Fruit fly (Drosophila melanogaster) whole organism, embryonic: ENCODE measurements around the gene bib.
A peak's percentile ranks its signal among the peaks of the same experiment; 100 is the strongest.

Source experiments
- Adf1 ChIP-seq: fragments of 200-800 bp; sonication (Bioruptor generic); IDR thresholded peaks from 2 replicates; pipeline ENCODE4 v1.3.6; 2022; ENCODE audit warnings: missing biosample characterization, missing genetic modification characterization
- BtbVII ChIP-seq: fragments of 200-800 bp; sonication (Bioruptor generic); optimal IDR thresholded peaks from 3 replicates; lab custom pipeline; 2017; ENCODE audit warnings: missing biosample characterization, mild to moderate bottlenecking, missing genetic modification characterization
- CG11398 ChIP-seq: fragments of 200-800 bp; sonication (Bioruptor generic); optimal IDR thresholded peaks from 2 replicates; lab custom pipeline; 2016; ENCODE audit warnings: missing biosample characterization, missing genetic modification characterization
- CG13296 ChIP-seq: fragments of 200-800 bp; sonication (Bioruptor generic); optimal IDR thresholded peaks from 3 replicates; lab custom pipeline; 2018; ENCODE audit warnings: missing biosample characterization, mild to moderate bottlenecking, missing genetic modification characterization
- CG13894 ChIP-seq: fragments of 200-800 bp; sonication (Bioruptor generic); optimal IDR thresholded peaks from 3 replicates; lab custom pipeline; 2018; ENCODE audit warnings: missing biosample characterization, mild to moderate bottlenecking, missing genetic modification characterization, moderate library complexity
- CG1529 ChIP-seq: fragments of 200-800 bp; sonication (Bioruptor generic); optimal IDR thresholded peaks from 3 replicates; lab custom pipeline; 2018; ENCODE audit warnings: missing biosample characterization, missing genetic modification characterization
- CG15601 ChIP-seq: fragments of 200-800 bp; sonication (Bioruptor generic); optimal IDR thresholded peaks from 3 replicates; lab custom pipeline; 2019; ENCODE audit warnings: missing biosample characterization, mild to moderate bottlenecking, missing genetic modification characterization, moderate library complexity
- CG18011 ChIP-seq: fragments of 200-800 bp; sonication (Bioruptor generic); optimal IDR thresholded peaks from 2 replicates; lab custom pipeline; 2017; ENCODE audit warnings: missing biosample characterization, missing genetic modification characterization, mild to moderate bottlenecking, moderate library complexity, missing genotype
- CG2202 ChIP-seq: fragments of 200-800 bp; sonication (Bioruptor generic); optimal IDR thresholded peaks from 2 replicates; lab custom pipeline; 2018; ENCODE audit warnings: missing biosample characterization, mild to moderate bottlenecking, missing genetic modification characterization
- CG2678 ChIP-seq: fragments of 200-800 bp; sonication (Bioruptor generic); optimal IDR thresholded peaks from 3 replicates; lab custom pipeline; 2019; ENCODE audit warnings: missing biosample characterization, mild to moderate bottlenecking, missing genetic modification characterization, moderate library complexity
- CG34376 ChIP-seq: fragments of 200-800 bp; sonication (Bioruptor generic); optimal IDR thresholded peaks from 2 replicates; lab custom pipeline; 2018; ENCODE audit warnings: missing biosample characterization, mild to moderate bottlenecking, missing genetic modification characterization
- CG4820 ChIP-seq: fragments of 200-800 bp; sonication (Bioruptor generic); optimal IDR thresholded peaks from 3 replicates; lab custom pipeline; 2016; ENCODE audit warnings: missing biosample characterization, missing genetic modification characterization
- CG6654 ChIP-seq: fragments of 200-800 bp; sonication (Bioruptor generic); optimal IDR thresholded peaks from 2 replicates; lab custom pipeline; 2017; ENCODE audit warnings: missing biosample characterization, mild to moderate bottlenecking, missing genetic modification characterization
- Camta ChIP-seq: fragments of 200-800 bp; sonication (Bioruptor generic); optimal IDR thresholded peaks from 2 replicates; lab custom pipeline; 2016; ENCODE audit warnings: missing biosample characterization, missing genetic modification characterization
- E2f1 ChIP-seq: fragments of 200-800 bp; sonication (Bioruptor generic); IDR thresholded peaks from 2 replicates; pipeline ENCODE4 v1.3.6; 2022; ENCODE audit warnings: missing biosample characterization, missing genetic modification characterization
- Ets65A ChIP-seq: fragments of 200-800 bp; sonication (Bioruptor generic); peaks from one replicate; lab custom pipeline; 2016; ENCODE audit warnings: missing biosample characterization, missing genetic modification characterization
- Fer3 ChIP-seq: fragments of 200-800 bp; sonication (Bioruptor generic); optimal IDR thresholded peaks from 2 replicates; lab custom pipeline; 2018; ENCODE audit warnings: missing biosample characterization, mild to moderate bottlenecking, missing genetic modification characterization, moderate library complexity
- GATAe ChIP-seq: fragments of 200-800 bp; sonication (Bioruptor generic); conservative IDR thresholded peaks from 2 replicates; pipeline ENCODE4 v1.3.6; 2022; ENCODE audit warnings: missing biosample characterization, missing genetic modification characterization
- Hey ChIP-seq: fragments of 200-800 bp; sonication (Bioruptor generic); optimal IDR thresholded peaks from 3 replicates; lab custom pipeline; 2018; ENCODE audit warnings: missing biosample characterization, mild to moderate bottlenecking, missing genetic modification characterization
- Hr78 ChIP-seq, 2 experiments: fragments of 200-800 bp in 1 of 2; fragments of >200 bp in 1 of 2; sonication (Bioruptor generic) in 1 of 2; optimal IDR thresholded peaks; 2 replicates each; lab custom pipeline; 2017 to 2019; ENCODE audit warnings: missing biosample characterization in 2 of 2, missing genetic modification characterization in 2 of 2, mild to moderate bottlenecking in 1 of 2, moderate library complexity in 1 of 2
- MTF-1 ChIP-seq: fragments of 200-800 bp; sonication (Bioruptor generic); optimal IDR thresholded peaks from 2 replicates; lab custom pipeline; 2018; ENCODE audit warnings: missing biosample characterization, mild to moderate bottlenecking, missing genetic modification characterization, borderline replicate concordance
- Med ChIP-seq: fragments of 200-800 bp; sonication (Bioruptor generic); peaks from one replicate; lab custom pipeline; 2016; ENCODE audit warnings: missing biosample characterization, missing genetic modification characterization, mild to moderate bottlenecking, inconsistent platforms, moderate library complexity
- Mrtf ChIP-seq: fragments of 200-800 bp; sonication (Bioruptor generic); IDR thresholded peaks from 3 replicates; pipeline ENCODE4 v1.3.6; 2022; ENCODE audit warnings: missing biosample characterization, missing genetic modification characterization
- Nf-YB ChIP-seq: fragments of 200-800 bp; sonication (Bioruptor generic); optimal IDR thresholded peaks from 3 replicates; lab custom pipeline; 2019; ENCODE audit warnings: missing biosample characterization, mild to moderate bottlenecking, missing genetic modification characterization, moderate library complexity
- Pdp1 ChIP-seq, 2 experiments: fragments of 200-800 bp; sonication (Bioruptor generic); optimal IDR thresholded peaks; 3 replicates each; lab custom pipeline; 2016; ENCODE audit warnings: missing biosample characterization in 2 of 2, missing genetic modification characterization in 2 of 2, mild to moderate bottlenecking in 1 of 2, moderate library complexity in 1 of 2
- bcd ChIP-seq: fragments of 200-800 bp; sonication (Bioruptor generic); optimal IDR thresholded peaks from 2 replicates; lab custom pipeline; 2017; ENCODE audit warnings: missing biosample characterization, mild to moderate bottlenecking, missing genetic modification characterization
- bsh ChIP-seq, 2 experiments: fragments of 200-800 bp; sonication (Bioruptor generic); optimal IDR thresholded peaks; 2 replicates each; lab custom pipeline; 2017 to 2018; ENCODE audit warnings: mild to moderate bottlenecking in 2 of 2, missing biosample characterization in 2 of 2, missing genetic modification characterization in 2 of 2, moderate library complexity in 1 of 2
- cad ChIP-seq: fragments of >200 bp; optimal IDR thresholded peaks from 2 replicates; lab custom pipeline; 2017; ENCODE audit warnings: missing biosample characterization, missing genetic modification characterization
- chinmo ChIP-seq: fragments of 200-800 bp; sonication (Bioruptor generic); IDR thresholded peaks from 4 replicates; pipeline ENCODE4 v1.3.6; 2022; ENCODE audit warnings: missing biosample characterization, missing genetic modification characterization; ENCODE audit not compliant: partially characterized antibody
- disco-r ChIP-seq: fragments of 200-800 bp; sonication (Bioruptor generic); optimal IDR thresholded peaks from 2 replicates; lab custom pipeline; 2016; ENCODE audit warnings: missing biosample characterization, missing genetic modification characterization
- ems ChIP-seq: fragments of 200-800 bp; sonication (Bioruptor generic); optimal IDR thresholded peaks from 3 replicates; lab custom pipeline; 2016; ENCODE audit warnings: missing biosample characterization, missing genetic modification characterization
- exex ChIP-seq: fragments of 200-800 bp; sonication (Bioruptor generic); optimal IDR thresholded peaks from 4 replicates; lab custom pipeline; 2018; ENCODE audit warnings: missing biosample characterization, mild to moderate bottlenecking, missing genetic modification characterization, moderate library complexity
- grn ChIP-seq: fragments of 200-800 bp; sonication (Bioruptor generic); optimal IDR thresholded peaks from 3 replicates; lab custom pipeline; 2017; ENCODE audit warnings: missing biosample characterization, missing genetic modification characterization
- gro ChIP-seq: fragments of 200-800 bp; sonication (Bioruptor generic); optimal IDR thresholded peaks from 2 replicates; lab custom pipeline; 2016; ENCODE audit warnings: missing biosample characterization, missing genetic modification characterization
- gsb ChIP-seq: fragments of 200-800 bp; sonication (Bioruptor generic); IDR thresholded peaks from 2 replicates; pipeline ENCODE4 v1.3.6; 2022; ENCODE audit warnings: missing biosample characterization, missing genetic modification characterization
- inv ChIP-seq: fragments of 200-800 bp; sonication (Bioruptor generic); IDR thresholded peaks from 2 replicates; pipeline ENCODE4 v1.3.6; 2022; ENCODE audit warnings: missing biosample characterization, missing genetic modification characterization; ENCODE audit not compliant: partially characterized antibody
- lbe ChIP-seq: fragments of 200-800 bp; sonication (Bioruptor generic); optimal IDR thresholded peaks from 2 replicates; lab custom pipeline; 2016; ENCODE audit warnings: missing biosample characterization, mild to moderate bottlenecking, missing genetic modification characterization
- nom ChIP-seq: fragments of 200-800 bp; sonication (Bioruptor generic); optimal IDR thresholded peaks from 2 replicates; lab custom pipeline; 2017; ENCODE audit warnings: missing biosample characterization, missing genetic modification characterization, mild to moderate bottlenecking, moderate library complexity, missing genetic modification reagents
- prd ChIP-seq, 3 experiments: fragments of >200 bp in 2 of 3; fragments of 200-800 bp in 1 of 3; sonication (Bioruptor generic) in 1 of 3; optimal IDR thresholded peaks in 2 of 3; IDR thresholded peaks in 1 of 3; 2 replicates in 2 of 3; 3 replicates in 1 of 3; pipeline versions ENCODE4 v1.3.6 to Lab custom; 2017 to 2022; ENCODE audit warnings: missing biosample characterization in 1 of 3, missing genetic modification characterization in 1 of 3
- pzg ChIP-seq: fragments of 200-800 bp; sonication (Bioruptor generic); optimal IDR thresholded peaks from 3 replicates; lab custom pipeline; 2018; ENCODE audit warnings: missing biosample characterization, mild to moderate bottlenecking, missing genetic modification characterization, moderate library complexity
- sens-2 ChIP-seq: fragments of 200-800 bp; sonication (Bioruptor generic); IDR thresholded peaks from 2 replicates; pipeline ENCODE4 v1.3.6; 2022; ENCODE audit warnings: missing biosample characterization, missing genetic modification characterization
- seq ChIP-seq: fragments of 200-800 bp; sonication (Bioruptor generic); IDR thresholded peaks from 2 replicates; pipeline ENCODE4 v1.3.6; 2022; ENCODE audit warnings: missing biosample characterization, missing genetic modification characterization
- sob ChIP-seq: fragments of 200-800 bp; sonication (Bioruptor generic); IDR thresholded peaks from 2 replicates; pipeline ENCODE4 v1.3.6; 2022; ENCODE audit warnings: missing biosample characterization, missing genetic modification characterization
- sug ChIP-seq: fragments of 200-800 bp; optimal IDR thresholded peaks from 2 replicates; lab custom pipeline; 2019; ENCODE audit warnings: missing biosample characterization, mild to moderate bottlenecking, missing genetic modification characterization, moderate library complexity

bib gene

DNA sequence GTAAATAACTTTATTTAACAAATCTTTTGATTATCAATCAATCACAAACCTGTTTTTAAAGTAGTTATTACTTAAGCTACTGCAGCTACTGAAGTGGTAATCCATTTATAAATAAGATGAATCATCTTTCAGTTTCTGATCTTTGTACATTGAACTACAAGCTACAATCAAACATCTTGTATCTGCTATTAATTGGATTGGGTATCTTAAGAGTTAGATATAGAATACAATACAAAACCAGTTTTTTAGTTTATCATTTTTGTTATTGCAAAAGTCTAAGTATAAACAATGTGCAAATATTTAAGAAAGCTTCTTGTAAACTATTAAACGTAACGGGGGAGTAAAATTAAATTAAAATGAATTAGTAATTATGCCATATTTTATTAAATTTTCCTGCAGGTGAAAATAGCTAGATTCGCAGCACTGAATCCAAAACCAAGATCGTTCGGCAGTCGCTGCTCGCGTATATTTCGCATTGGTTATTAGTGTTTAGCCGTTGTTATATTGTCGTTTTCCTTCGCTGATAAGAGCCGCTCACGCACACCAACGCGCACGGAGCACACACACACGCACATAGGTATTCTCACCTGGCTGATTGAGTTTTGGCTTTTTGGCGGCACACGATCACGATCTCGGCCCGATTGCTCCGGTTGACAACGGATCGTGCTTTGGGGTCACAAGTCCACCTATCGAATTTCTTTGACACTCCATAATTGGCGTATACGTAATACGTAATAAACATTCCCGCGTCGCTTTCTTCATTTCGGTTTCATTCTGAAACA lies 36.5 kb upstream of the bib start (continued):
- TF ChIP-seq Hey (tag; lab: Kevin White, UChicago) (peak; percentile 53), Camta (GFP tag; lab: Kevin White, UChicago) (no peak), seq (GFP tag; lab: Robert Waterston, UW) (no peak), sob (GFP tag; lab: Robert Waterston, UW) (peak; percentile 22; the same call in 1 of the 2 replicates), pzg (no peak), E2f1 (GFP tag; lab: Robert Waterston, UW) (no peak), ems (GFP tag; lab: Kevin White, UChicago) (no peak), Nf-YB (GFP tag; lab: Kevin White, UChicago) (no peak), inv (GFP tag; lab: Robert Waterston, UW) (no peak), bcd (GFP tag; lab: Kevin White, UChicago) (no peak), disco-r (no peak), CG15601 (tag; lab: Kevin White, UChicago) (no peak), prd (optimal IDR thresholded peaks at IDR 0.05; lab: Kevin White, UChicago) (no peak), prd (GFP tag; IDR thresholded peaks at IDR 0.05; lab: Robert Waterston, UW) (no peak), MTF-1 (GFP tag; lab: Kevin White, UChicago) (no peak), CG34376 (GFP tag; lab: Kevin White, UChicago) (peak; percentile 69), CG11398 (GFP tag; lab: Kevin White, UChicago) (no peak), CG6654 (no peak), Adf1 (GFP tag; lab: Robert Waterston, UW) (peak; percentile 15; the same call in 1 of the 2 replicates), CG1529 (GFP tag; lab: Kevin White, UChicago) (no peak), gsb (GFP tag; lab: Robert Waterston, UW) (no peak), lbe (GFP tag; lab: Kevin White, UChicago) (no peak)
- TF ChIP-seq, all 482 proteins: peak for 50

DNA sequence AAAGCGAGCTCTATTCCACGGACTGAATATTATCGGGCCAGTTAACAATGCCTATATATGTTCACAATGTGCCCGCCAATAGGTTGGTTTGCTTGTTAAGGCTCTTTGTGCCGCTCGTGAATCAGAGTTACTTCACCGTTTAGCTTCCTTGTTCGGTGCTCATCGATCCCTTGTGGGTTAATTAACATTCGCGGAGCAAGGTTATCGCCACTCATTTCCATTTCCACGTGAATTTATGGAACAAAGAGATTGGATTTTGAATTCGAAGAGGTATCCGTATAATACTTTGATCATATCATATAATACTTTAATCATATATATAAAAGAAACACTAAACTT lies 36.0 kb upstream of the bib start:
- TF ChIP-seq Hr78 (GFP tag; optimal IDR thresholded peaks at IDR 0.05; lab: Kevin White, UChicago) (peak in 1 of 2 experiments; percentile 28), Fer3 (tag; lab: Kevin White, UChicago) (peak; percentile 16), sens-2 (GFP tag; lab: Robert Waterston, UW) (no peak), Ets65A (GFP tag; lab: Kevin White, UChicago) (peak; percentile 55)

DNA sequence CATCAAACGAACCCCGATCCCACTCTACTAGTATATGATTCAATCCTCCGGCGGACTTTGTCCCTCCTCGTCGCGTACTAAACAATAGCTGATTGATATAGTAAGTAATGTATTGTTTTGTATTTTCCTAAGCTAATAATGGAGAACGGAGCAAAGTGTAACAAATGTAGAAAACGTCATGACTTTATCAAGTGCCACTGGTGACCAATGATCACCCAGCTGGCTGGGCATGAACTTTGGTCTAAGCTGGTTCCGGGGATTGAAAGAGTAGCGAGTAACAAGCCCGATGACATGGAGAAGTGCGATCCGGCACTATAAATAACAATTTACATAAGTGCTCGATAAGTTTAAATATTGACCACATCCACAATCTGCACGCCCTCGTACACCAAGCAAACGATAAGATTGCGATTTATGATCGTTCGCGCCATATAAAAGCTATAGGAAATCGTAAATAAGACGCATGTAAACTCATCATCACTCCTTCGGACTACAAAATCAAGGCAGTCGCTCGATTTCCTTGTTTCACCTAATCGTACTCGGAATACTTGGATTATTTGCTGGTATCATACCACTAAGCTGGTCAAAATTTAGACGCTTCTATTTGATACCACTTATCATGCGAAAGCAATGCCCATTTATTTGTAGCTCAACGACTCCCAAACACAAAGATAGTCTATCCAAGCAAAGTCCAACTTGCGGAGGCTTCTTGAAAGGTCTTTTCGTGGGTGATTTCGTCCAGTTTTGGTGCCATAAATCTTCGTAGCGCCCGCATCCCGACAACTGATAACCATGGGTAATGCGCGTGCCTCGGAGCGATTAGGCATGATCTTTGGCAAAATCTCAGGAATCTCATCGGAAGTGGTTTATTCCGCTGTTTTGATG lies 35.0 kb upstream of the bib start:
- TF ChIP-seq grn (GFP tag; lab: Kevin White, UChicago), result peak; percentile 24
- peak; percentile 88 for TF ChIP-seq exex (tag; lab: Kevin White, UChicago)
- TF ChIP-seq CG4820 (GFP tag; lab: Kevin White, UChicago), result no peak
- TF ChIP-seq sug (tag; lab: Kevin White, UChicago), result peak; percentile 65
- peak; percentile 60 for TF ChIP-seq nom
- no peak for TF ChIP-seq cad
- peak; percentile 29 for TF ChIP-seq CG13296 (GFP tag; lab: Kevin White, UChicago)
- TF ChIP-seq gro (GFP tag; lab: Kevin White, UChicago), result peak; percentile 4
- no peak for TF ChIP-seq CG2202 (tag; lab: Kevin White, UChicago)
- TF ChIP-seq Med (GFP tag; lab: Kevin White, UChicago), result peak; percentile 36
- peak in 1 of 2 experiments; percentile 36 for TF ChIP-seq Pdp1 (GFP tag; optimal IDR thresholded peaks at IDR 0.05; lab: Kevin White, UChicago)
- peak; percentile 56 for TF ChIP-seq CG18011 (GFP tag; lab: Kevin White, UChicago)
- TF ChIP-seq Mrtf (GFP tag; lab: Robert Waterston, UW), result no peak
- peak; percentile 25 for TF ChIP-seq CG13894 (tag; lab: Kevin White, UChicago)
- TF ChIP-seq bsh (GFP tag; optimal IDR thresholded peaks at IDR 0.05; lab: Kevin White, UChicago), result peak in 1 of 2 experiments; percentile 50
- peak; percentile 51 for TF ChIP-seq GATAe (GFP tag; lab: Robert Waterston, UW)
- 0 out of 4 replicates have a peak, but pooled peaks have one; percentile 6 for TF ChIP-seq chinmo (GFP tag; lab: Robert Waterston, UW)
- peak; percentile 35 for TF ChIP-seq BtbVII
- TF ChIP-seq CG2678 (tag; lab: Kevin White, UChicago), result peak; percentile 3
